Fruit fly (Drosophila melanogaster) whole organism, embryonic: ENCODE results near the gene GABPI.

ENCODE experiments used
- B-H2 ChIP-seq: fragments of 200-800 bp; sonication (Bioruptor generic); optimal IDR thresholded peaks from 2 replicates; lab custom pipeline; 2018; ENCODE audit warnings: missing biosample characterization, mild to moderate bottlenecking, missing genetic modification characterization
- CG10209 ChIP-seq: fragments of 200-800 bp; sonication (Bioruptor generic); optimal IDR thresholded peaks from 3 replicates; lab custom pipeline; 2017; ENCODE audit warnings: missing biosample characterization, mild to moderate bottlenecking, missing genetic modification characterization, missing genetic modification reagents
- CG10654 ChIP-seq: fragments of 200-800 bp; sonication (Bioruptor generic); optimal IDR thresholded peaks from 2 replicates; lab custom pipeline; 2016; ENCODE audit warnings: missing biosample characterization, missing genetic modification characterization
- CG10979 ChIP-seq: fragments of 200-800 bp; sonication (Bioruptor generic); optimal IDR thresholded peaks from 2 replicates; lab custom pipeline; 2018; ENCODE audit warnings: missing biosample characterization, mild to moderate bottlenecking, missing genetic modification characterization, moderate library complexity
- CG11247 ChIP-seq: fragments of 200-800 bp; sonication (Bioruptor generic); IDR thresholded peaks from 2 replicates; pipeline ENCODE4 v1.3.6; 2022; ENCODE audit warnings: missing biosample characterization, missing genetic modification characterization
- CG1233 ChIP-seq: fragments of 200-800 bp; sonication (Bioruptor generic); optimal IDR thresholded peaks from 4 replicates; lab custom pipeline; 2018; ENCODE audit warnings: missing biosample characterization, mild to moderate bottlenecking, missing genetic modification characterization
- CG12744 ChIP-seq: fragments of 200-800 bp; sonication (Bioruptor generic); optimal IDR thresholded peaks from 2 replicates; lab custom pipeline; 2016; ENCODE audit warnings: missing biosample characterization, missing genetic modification characterization
- CG12942 ChIP-seq: fragments of 200-800 bp; sonication (Bioruptor generic); optimal IDR thresholded peaks from 3 replicates; lab custom pipeline; 2016; ENCODE audit warnings: missing biosample characterization, missing genetic modification characterization
- CG15601 ChIP-seq: fragments of 200-800 bp; sonication (Bioruptor generic); optimal IDR thresholded peaks from 3 replicates; lab custom pipeline; 2019; ENCODE audit warnings: missing biosample characterization, mild to moderate bottlenecking, missing genetic modification characterization, moderate library complexity
- CG15696 ChIP-seq: fragments of 200-800 bp; sonication (Bioruptor generic); optimal IDR thresholded peaks from 2 replicates; lab custom pipeline; 2019; ENCODE audit warnings: missing biosample characterization, mild to moderate bottlenecking, missing genetic modification characterization, moderate library complexity
- CG1602 ChIP-seq: fragments of 200-800 bp; sonication (Bioruptor generic); optimal IDR thresholded peaks from 3 replicates; lab custom pipeline; 2016; ENCODE audit warnings: missing biosample characterization, missing genetic modification characterization
- CG17186 ChIP-seq: fragments of 200-800 bp; sonication (Bioruptor generic); optimal IDR thresholded peaks from 3 replicates; lab custom pipeline; 2017; ENCODE audit warnings: missing biosample characterization, missing genetic modification reagents, missing genetic modification characterization
- CG17361 ChIP-seq: fragments of 200-800 bp; sonication (Bioruptor generic); IDR thresholded peaks from 3 replicates; pipeline ENCODE4 v1.3.6; 2022; ENCODE audit warnings: missing biosample characterization, missing genetic modification characterization
- CG18619 ChIP-seq: fragments of 200-800 bp; sonication (Bioruptor generic); optimal IDR thresholded peaks from 3 replicates; lab custom pipeline; 2017; ENCODE audit warnings: missing biosample characterization, mild to moderate bottlenecking, missing genetic modification characterization
- CG2116 ChIP-seq: fragments of 200-800 bp; sonication (Bioruptor generic); optimal IDR thresholded peaks from 3 replicates; lab custom pipeline; 2018; ENCODE audit warnings: missing biosample characterization, mild to moderate bottlenecking, missing genetic modification characterization
- CG2129 ChIP-seq: fragments of 200-800 bp; sonication (Bioruptor generic); IDR thresholded peaks from 2 replicates; pipeline ENCODE4 v1.3.6; 2022; ENCODE audit warnings: missing biosample characterization, missing genetic modification characterization; ENCODE audit not compliant: partially characterized antibody
- CG2202 ChIP-seq: fragments of 200-800 bp; sonication (Bioruptor generic); optimal IDR thresholded peaks from 2 replicates; lab custom pipeline; 2018; ENCODE audit warnings: missing biosample characterization, mild to moderate bottlenecking, missing genetic modification characterization
- CG3065 ChIP-seq: fragments of 200-800 bp; sonication (Bioruptor generic); optimal IDR thresholded peaks from 2 replicates; lab custom pipeline; 2016; ENCODE audit warnings: missing biosample characterization, missing genetic modification characterization
- CG31441 ChIP-seq: fragments of 200-800 bp; sonication (Bioruptor generic); IDR thresholded peaks from 2 replicates; pipeline ENCODE4 v1.3.6; 2022; ENCODE audit warnings: missing biosample characterization, missing genetic modification characterization
- CG3163 ChIP-seq: fragments of 200-800 bp; sonication (Bioruptor generic); optimal IDR thresholded peaks from 3 replicates; lab custom pipeline; 2016; ENCODE audit warnings: missing biosample characterization, missing genetic modification characterization
- CG3995 ChIP-seq: fragments of 200-800 bp; sonication (Bioruptor generic); optimal IDR thresholded peaks from 3 replicates; lab custom pipeline; 2016; ENCODE audit warnings: missing biosample characterization, missing genetic modification characterization
- CG7357 ChIP-seq: fragments of 200-800 bp; sonication (Bioruptor generic); IDR thresholded peaks from 3 replicates; pipeline ENCODE4 v1.3.6; 2022; ENCODE audit warnings: missing biosample characterization, missing genetic modification characterization
- Chrac-16 ChIP-seq: fragments of 200-800 bp; sonication (Bioruptor generic); optimal IDR thresholded peaks from 3 replicates; lab custom pipeline; 2016; ENCODE audit warnings: missing biosample characterization, missing genetic modification characterization
- CkIIα-i1 ChIP-seq: fragments of 200-800 bp; sonication (Bioruptor generic); IDR thresholded peaks from 2 replicates; pipeline ENCODE4 v1.3.6; 2022; ENCODE audit warnings: missing biosample characterization, missing genetic modification characterization
- Doc3 ChIP-seq: fragments of 200-800 bp; sonication (Bioruptor generic); IDR thresholded peaks from 3 replicates; pipeline ENCODE4 v1.3.6; 2022; ENCODE audit warnings: missing biosample characterization, missing genetic modification characterization; ENCODE audit not compliant: partially characterized antibody
- GATAe ChIP-seq: fragments of 200-800 bp; sonication (Bioruptor generic); conservative IDR thresholded peaks from 2 replicates; pipeline ENCODE4 v1.3.6; 2022; ENCODE audit warnings: missing biosample characterization, missing genetic modification characterization
- NC2β ChIP-seq: fragments of 200-800 bp; sonication (Bioruptor generic); optimal IDR thresholded peaks from 2 replicates; lab custom pipeline; 2016; ENCODE audit warnings: missing biosample characterization, missing genetic modification characterization
- PHDP ChIP-seq: fragments of 200-800 bp; sonication (Bioruptor generic); optimal IDR thresholded peaks from 3 replicates; lab custom pipeline; 2018; ENCODE audit warnings: missing biosample characterization, mild to moderate bottlenecking, missing genetic modification characterization, moderate library complexity
- Pdp1 ChIP-seq, 2 experiments: fragments of 200-800 bp; sonication (Bioruptor generic); optimal IDR thresholded peaks; 3 replicates each; lab custom pipeline; 2016; ENCODE audit warnings: missing biosample characterization in 2 of 2, missing genetic modification characterization in 2 of 2, mild to moderate bottlenecking in 1 of 2, moderate library complexity in 1 of 2
- Tbp ChIP-seq: fragments of >200 bp; optimal IDR thresholded peaks from 2 replicates; lab custom pipeline; 2018; ENCODE audit warnings: missing biosample characterization, missing genetic modification characterization
- abd-A ChIP-seq: fragments of 200-800 bp; sonication (Bioruptor generic); optimal IDR thresholded peaks from 3 replicates; lab custom pipeline; 2019; ENCODE audit warnings: missing biosample characterization, mild to moderate bottlenecking, missing genetic modification characterization, moderate library complexity
- aop ChIP-seq: fragments of 200-800 bp; sonication (Bioruptor generic); IDR thresholded peaks from 2 replicates; pipeline ENCODE4 v1.3.6; 2022; ENCODE audit warnings: missing biosample characterization, missing genetic modification characterization
- crc ChIP-seq: fragments of 200-800 bp; sonication (Bioruptor generic); optimal IDR thresholded peaks from 2 replicates; lab custom pipeline; 2016; ENCODE audit warnings: missing biosample characterization, missing genetic modification characterization
- dmrt11E ChIP-seq: fragments of 200-800 bp; sonication (Bioruptor generic); optimal IDR thresholded peaks from 3 replicates; lab custom pipeline; 2018; ENCODE audit warnings: missing biosample characterization, mild to moderate bottlenecking, missing genetic modification characterization, moderate library complexity
- dmrt99B ChIP-seq: fragments of 200-800 bp; sonication (Bioruptor generic); optimal IDR thresholded peaks from 2 replicates; lab custom pipeline; 2018; ENCODE audit warnings: missing biosample characterization, mild to moderate bottlenecking, missing genetic modification characterization, moderate library complexity
- eyg ChIP-seq: fragments of 200-800 bp; sonication (Bioruptor generic); optimal IDR thresholded peaks from 3 replicates; lab custom pipeline; 2016; ENCODE audit warnings: missing biosample characterization, missing genetic modification characterization
- fd102C ChIP-seq: fragments of 200-800 bp; sonication (Bioruptor generic); optimal IDR thresholded peaks from 2 replicates; lab custom pipeline; 2018; ENCODE audit warnings: missing biosample characterization, mild to moderate bottlenecking, missing genetic modification characterization, moderate library complexity
- gem ChIP-seq: fragments of 200-800 bp; sonication (Bioruptor generic); optimal IDR thresholded peaks from 2 replicates; lab custom pipeline; 2019; ENCODE audit warnings: missing biosample characterization, mild to moderate bottlenecking, missing genetic modification characterization, moderate library complexity
- gsb-n ChIP-seq: fragments of 200-800 bp; sonication (Bioruptor generic); optimal IDR thresholded peaks from 3 replicates; lab custom pipeline; 2018; ENCODE audit warnings: missing biosample characterization, mild to moderate bottlenecking, missing genetic modification characterization
- gt ChIP-seq: fragments of 200-800 bp; sonication (Bioruptor generic); IDR thresholded peaks from 2 replicates; pipeline ENCODE4 v1.3.6; 2022; ENCODE audit warnings: missing biosample characterization, missing genetic modification characterization
- hb ChIP-seq: fragments of 200-800 bp; sonication (Bioruptor generic); IDR thresholded peaks from 3 replicates; pipeline ENCODE4 v1.3.6; 2022; ENCODE audit warnings: missing biosample characterization, missing genetic modification characterization; ENCODE audit not compliant: partially characterized antibody
- her ChIP-seq: fragments of 200-800 bp; sonication (Bioruptor generic); optimal IDR thresholded peaks from 2 replicates; lab custom pipeline; 2016; ENCODE audit warnings: missing biosample characterization, missing genetic modification characterization
- inv ChIP-seq: fragments of 200-800 bp; sonication (Bioruptor generic); IDR thresholded peaks from 2 replicates; pipeline ENCODE4 v1.3.6; 2022; ENCODE audit warnings: missing biosample characterization, missing genetic modification characterization; ENCODE audit not compliant: partially characterized antibody
- knrl ChIP-seq: fragments of 200-800 bp; sonication (Bioruptor generic); IDR thresholded peaks from 3 replicates; pipeline ENCODE4 v1.3.6; 2022; ENCODE audit warnings: missing biosample characterization, missing genetic modification characterization; ENCODE audit not compliant: partially characterized antibody
- lola ChIP-seq, 3 experiments: fragments of >200 bp in 2 of 3; fragments of 200-800 bp in 1 of 3; sonication (Bioruptor generic) in 1 of 3; optimal IDR thresholded peaks; 2 replicates each; lab custom pipeline; 2017 to 2019; ENCODE audit warnings: missing biosample characterization in 3 of 3, missing genetic modification characterization in 3 of 3, mild to moderate bottlenecking in 1 of 3, moderate library complexity in 1 of 3
- row ChIP-seq: fragments of 200-800 bp; sonication (Bioruptor generic); IDR thresholded peaks from 3 replicates; pipeline ENCODE4 v1.3.6; 2022; ENCODE audit warnings: missing biosample characterization, missing genetic modification characterization
- sob ChIP-seq: fragments of 200-800 bp; sonication (Bioruptor generic); IDR thresholded peaks from 2 replicates; pipeline ENCODE4 v1.3.6; 2022; ENCODE audit warnings: missing biosample characterization, missing genetic modification characterization
- stc ChIP-seq: fragments of 200-800 bp; sonication (Bioruptor generic); IDR thresholded peaks from 2 replicates; pipeline ENCODE4 v1.3.6; 2022; ENCODE audit warnings: missing biosample characterization, missing genetic modification characterization
- tap ChIP-seq: fragments of 200-800 bp; optimal IDR thresholded peaks from 3 replicates; lab custom pipeline; 2019; ENCODE audit warnings: missing biosample characterization, mild to moderate bottlenecking, missing genetic modification characterization, moderate library complexity
- trh ChIP-seq: fragments of 200-800 bp; sonication (Bioruptor generic); optimal IDR thresholded peaks from 2 replicates; lab custom pipeline; 2016; ENCODE audit warnings: missing biosample characterization, missing genetic modification characterization

The GABPI gene

dm6 chr2L:3039774-3040173, 9.4 kb downstream of the GABPI start, which contains the start of the genes cnir and CG17221 (continued):
- TF ChIP-seq inv (GFP tag; lab: Robert Waterston, UW) (no peak), CG7357 (no peak), dmrt11E (peak; percentile 51), Tbp (no peak), CG2116 (GFP tag; lab: Kevin White, UChicago) (peak; percentile 92), GATAe (no peak), row (peak; percentile 63), CG10209 (peak; percentile 42), knrl (peak; percentile 49; the same call in 1 of the 3 replicates), CG17361 (GFP tag; lab: Robert Waterston, UW) (peak; percentile 68; the same call in 2 of the 3 replicates), trh (GFP tag; lab: Kevin White, UChicago) (no peak), lola (GFP tag; optimal IDR thresholded peaks at IDR 0.05; lab: Kevin White, UChicago) (peak in 1 of 3 experiments; percentile 60), stc (GFP tag; lab: Robert Waterston, UW) (no peak), gt (no peak), CG2129 (GFP tag; lab: Robert Waterston, UW) (no peak), PHDP (tag; lab: Kevin White, UChicago) (peak; percentile 68), CG3065 (no peak), CG31441 (GFP tag; lab: Robert Waterston, UW) (peak; percentile 53), CG12744 (GFP tag; lab: Kevin White, UChicago) (peak; percentile 17), crc (GFP tag; lab: Kevin White, UChicago) (peak; percentile 57), B-H2 (GFP tag; lab: Kevin White, UChicago) (peak; percentile 88), CG10979 (tag; lab: Kevin White, UChicago) (peak; percentile 50), NC2β (peak; percentile 74), sob (GFP tag; lab: Robert Waterston, UW) (peak; percentile 60), CG17186 (GFP tag; lab: Kevin White, UChicago) (peak; percentile 53), Chrac-16 (GFP tag; lab: Kevin White, UChicago) (peak; percentile 63), hb (no peak), gsb-n (peak; percentile 23), CG3163 (GFP tag; lab: Kevin White, UChicago) (peak; percentile 15), fd102C (GFP tag; lab: Kevin White, UChicago) (no peak), CkIIα-i1 (GFP tag; lab: Robert Waterston, UW) (no peak), CG10654 (GFP tag; lab: Kevin White, UChicago) (peak; percentile 60), Pdp1 (GFP tag; optimal IDR thresholded peaks at IDR 0.05; lab: Kevin White, UChicago) (peak; percentile 71 to 90), her (GFP tag; lab: Kevin White, UChicago) (peak; percentile 66), CG18619 (GFP tag; lab: Kevin White, UChicago) (peak; percentile 35), dmrt99B (peak; percentile 51), CG2202 (peak; percentile 23), Doc3 (no peak; the same call in 2 of the 3 replicates), CG3995 (peak; percentile 46), CG1602 (peak; percentile 40), CG15601 (tag; lab: Kevin White, UChicago) (peak; percentile 49), CG1233 (GFP tag; lab: Kevin White, UChicago) (peak; percentile 60), tap (peak; percentile 10), gem (tag; lab: Kevin White, UChicago) (peak; percentile 73), aop (no peak), abd-A (no peak), CG11247 (no peak), CG12942 (GFP tag; lab: Kevin White, UChicago) (peak; percentile 54), CG15696 (tag; lab: Kevin White, UChicago) (peak; percentile 41), eyg (GFP tag; lab: Kevin White, UChicago) (peak; percentile 27)
